Worm (Caenorhabditis elegans) whole organism, L3 larva: ENCODE measurements around the gene ifbp-1.

Source experiments
- ceh-28 ChIP-seq: fragments of 150-350 bp; optimal IDR thresholded peaks from 2 replicates; lab custom pipeline; 2014; ENCODE audit warnings: missing biosample characterization, missing genetic modification reagents, missing genetic modification characterization
- elt-2 ChIP-seq: sonication (generic microtip); optimal IDR thresholded peaks from 2 replicates; lab custom pipeline; 2016; ENCODE audit warnings: missing genetic modification reagents, mild to moderate bottlenecking, missing genetic modification characterization, missing compliant biosample characterization
- jun-1 ChIP-seq: fragments of 150-350 bp; optimal IDR thresholded peaks from 2 replicates; lab custom pipeline; 2014; ENCODE audit warnings: missing biosample characterization, missing genetic modification reagents, missing genetic modification characterization
- mdl-1 ChIP-seq: fragments of 150-350 bp; optimal IDR thresholded peaks from 2 replicates; lab custom pipeline; 2014; ENCODE audit warnings: missing biosample characterization, missing genetic modification characterization
- nhr-28 ChIP-seq: fragments of 150-350 bp; optimal IDR thresholded peaks from 2 replicates; lab custom pipeline; 2014; ENCODE audit warnings: missing biosample characterization, missing genetic modification characterization
- pha-4 ChIP-seq: fragments of 150-350 bp; optimal IDR thresholded peaks from 2 replicates; lab custom pipeline; 2014; ENCODE audit warnings: missing biosample characterization, missing genetic modification reagents, missing genetic modification characterization
- unc-39 ChIP-seq: sonication (generic microtip); optimal IDR thresholded peaks from 4 replicates; lab custom pipeline; 2017; ENCODE audit warnings: missing biosample characterization, missing genetic modification characterization
- zag-1 ChIP-seq: fragments of 150-350 bp; optimal IDR thresholded peaks from 2 replicates; lab custom pipeline; 2014; ENCODE audit warnings: missing biosample characterization, missing genetic modification characterization

- TF ChIP-seq ceh-28 (tag; lab: Kevin White, UChicago) (no peak), elt-2 (tag; lab: Kevin White, UChicago) (no peak), jun-1 (tag; lab: Kevin White, UChicago) (no peak), unc-39 (no peak), zag-1 (tag; lab: Kevin White, UChicago) (no peak), pha-4 (tag; lab: Kevin White, UChicago) (no peak), mdl-1 (tag; lab: Kevin White, UChicago) (no peak), nhr-28 (tag; lab: Kevin White, UChicago) (no peak)
Measured at ce11 chrV:13334447-13334846, 45.6 kb downstream of the ifbp-1 start.
